Fruit fly (Drosophila melanogaster) whole organism, embryonic: ENCODE data around the gene CG1965.

Experiments
- CG11247 ChIP-seq: fragments of 200-800 bp; sonication (Bioruptor generic); IDR thresholded peaks from 2 replicates; pipeline ENCODE4 v1.3.6; 2022; ENCODE audit warnings: missing biosample characterization, missing genetic modification characterization
- CG11695 ChIP-seq: fragments of 200-800 bp; sonication (Bioruptor generic); IDR thresholded peaks from 3 replicates; pipeline ENCODE4 v1.3.6; 2022; ENCODE audit warnings: missing biosample characterization, missing genetic modification characterization
- CG13424 ChIP-seq: fragments of 200-800 bp; sonication (Bioruptor generic); optimal IDR thresholded peaks from 2 replicates; lab custom pipeline; 2019; ENCODE audit warnings: missing biosample characterization, mild to moderate bottlenecking, missing genetic modification characterization, moderate library complexity
- CG13894 ChIP-seq: fragments of 200-800 bp; sonication (Bioruptor generic); optimal IDR thresholded peaks from 3 replicates; lab custom pipeline; 2018; ENCODE audit warnings: missing biosample characterization, mild to moderate bottlenecking, missing genetic modification characterization, moderate library complexity
- CG14710 ChIP-seq: fragments of 200-800 bp; sonication (Bioruptor generic); optimal IDR thresholded peaks from 3 replicates; lab custom pipeline; 2019; ENCODE audit warnings: missing biosample characterization, mild to moderate bottlenecking, missing genetic modification characterization, moderate library complexity
- CG15696 ChIP-seq: fragments of 200-800 bp; sonication (Bioruptor generic); optimal IDR thresholded peaks from 2 replicates; lab custom pipeline; 2019; ENCODE audit warnings: missing biosample characterization, mild to moderate bottlenecking, missing genetic modification characterization, moderate library complexity
- CG17829 ChIP-seq: fragments of 200-800 bp; optimal IDR thresholded peaks from 2 replicates; lab custom pipeline; 2019; ENCODE audit warnings: missing biosample characterization, mild to moderate bottlenecking, missing genetic modification characterization, moderate library complexity
- CG18476 ChIP-seq: fragments of 200-800 bp; sonication (Bioruptor generic); optimal IDR thresholded peaks from 2 replicates; lab custom pipeline; 2016; ENCODE audit warnings: missing biosample characterization, mild to moderate bottlenecking, missing genetic modification characterization
- CG2712 ChIP-seq: fragments of 200-800 bp; optimal IDR thresholded peaks from 3 replicates; lab custom pipeline; 2019; ENCODE audit warnings: missing biosample characterization, mild to moderate bottlenecking, missing genetic modification characterization, moderate library complexity
- CG30403 ChIP-seq: fragments of 200-800 bp; sonication (Bioruptor generic); optimal IDR thresholded peaks from 3 replicates; lab custom pipeline; 2016; ENCODE audit warnings: missing biosample characterization, missing genetic modification characterization
- CG32772 ChIP-seq: fragments of 200-800 bp; sonication (Bioruptor generic); IDR thresholded peaks from 2 replicates; pipeline ENCODE4 v1.3.6; 2022; ENCODE audit warnings: missing biosample characterization, missing genetic modification characterization
- CG33213 ChIP-seq: fragments of 200-800 bp; sonication (Bioruptor generic); optimal IDR thresholded peaks from 3 replicates; lab custom pipeline; 2016; ENCODE audit warnings: missing biosample characterization, missing genetic modification characterization
- CG4360 ChIP-seq: fragments of 200-800 bp; sonication (Bioruptor generic); IDR thresholded peaks from 2 replicates; pipeline ENCODE4 v1.3.6; 2022; ENCODE audit warnings: missing biosample characterization, missing genetic modification characterization
- CG4820 ChIP-seq: fragments of 200-800 bp; sonication (Bioruptor generic); optimal IDR thresholded peaks from 3 replicates; lab custom pipeline; 2016; ENCODE audit warnings: missing biosample characterization, missing genetic modification characterization
- CG4854 ChIP-seq: fragments of 200-800 bp; sonication (Bioruptor generic); optimal IDR thresholded peaks from 2 replicates; lab custom pipeline; 2016; ENCODE audit warnings: missing biosample characterization, missing genetic modification characterization, inconsistent platforms
- CG6175 ChIP-seq: fragments of 200-800 bp; sonication (Bioruptor generic); IDR thresholded peaks from 3 replicates; pipeline ENCODE4 v1.3.6; 2022; ENCODE audit warnings: missing biosample characterization, missing genetic modification characterization
- CG7357 ChIP-seq: fragments of 200-800 bp; sonication (Bioruptor generic); IDR thresholded peaks from 3 replicates; pipeline ENCODE4 v1.3.6; 2022; ENCODE audit warnings: missing biosample characterization, missing genetic modification characterization
- CG7786 ChIP-seq: fragments of 200-800 bp; sonication (Bioruptor generic); optimal IDR thresholded peaks from 2 replicates; lab custom pipeline; 2016; ENCODE audit warnings: missing biosample characterization, missing genetic modification characterization
- CG8388 ChIP-seq: fragments of 200-800 bp; sonication (Bioruptor generic); optimal IDR thresholded peaks from 2 replicates; lab custom pipeline; 2019; ENCODE audit warnings: missing biosample characterization, mild to moderate bottlenecking, missing genetic modification characterization, moderate library complexity
- Dek ChIP-seq: fragments of 200-800 bp; sonication (Bioruptor generic); optimal IDR thresholded peaks from 3 replicates; lab custom pipeline; 2019; ENCODE audit warnings: missing biosample characterization, mild to moderate bottlenecking, missing genetic modification characterization, moderate library complexity
- Dip2 ChIP-seq: fragments of 200-800 bp; sonication (Bioruptor generic); IDR thresholded peaks from 2 replicates; pipeline ENCODE4 v1.3.6; 2022; ENCODE audit warnings: missing biosample characterization, missing genetic modification characterization
- E2f2 ChIP-seq: fragments of 200-800 bp; sonication (Bioruptor generic); IDR thresholded peaks from 2 replicates; pipeline ENCODE4 v1.3.6; 2022; ENCODE audit warnings: missing biosample characterization, missing genetic modification characterization
- H2.0 ChIP-seq: fragments of 200-800 bp; sonication (Bioruptor generic); IDR thresholded peaks from 2 replicates; pipeline ENCODE4 v1.3.6; 2022; ENCODE audit warnings: missing biosample characterization, missing genetic modification characterization
- HLH4C ChIP-seq: fragments of 200-800 bp; sonication (Bioruptor generic); IDR thresholded peaks from 3 replicates; pipeline ENCODE4 v1.3.6; 2022; ENCODE audit warnings: missing biosample characterization, missing genetic modification characterization; ENCODE audit not compliant: partially characterized antibody
- Hey ChIP-seq: fragments of 200-800 bp; sonication (Bioruptor generic); optimal IDR thresholded peaks from 3 replicates; lab custom pipeline; 2018; ENCODE audit warnings: missing biosample characterization, mild to moderate bottlenecking, missing genetic modification characterization
- Hmr ChIP-seq: fragments of 200-800 bp; sonication (Bioruptor generic); optimal IDR thresholded peaks from 3 replicates; lab custom pipeline; 2017; ENCODE audit warnings: mild to moderate bottlenecking, missing biosample characterization, missing genetic modification reagents, missing genetic modification characterization
- Jarid2 ChIP-seq: fragments of 200-800 bp; sonication (Bioruptor generic); optimal IDR thresholded peaks from 3 replicates; lab custom pipeline; 2017; ENCODE audit warnings: mild to moderate bottlenecking, missing biosample characterization, missing genetic modification reagents, missing genetic modification characterization
- Max ChIP-seq: fragments of 200-800 bp; sonication (Bioruptor generic); optimal IDR thresholded peaks from 2 replicates; lab custom pipeline; 2016; ENCODE audit warnings: missing biosample characterization, mild to moderate bottlenecking, missing genetic modification characterization
- NC2β ChIP-seq: fragments of 200-800 bp; sonication (Bioruptor generic); optimal IDR thresholded peaks from 2 replicates; lab custom pipeline; 2016; ENCODE audit warnings: missing biosample characterization, missing genetic modification characterization
- NK7.1 ChIP-seq: fragments of 200-800 bp; sonication (Bioruptor generic); optimal IDR thresholded peaks from 3 replicates; lab custom pipeline; 2016; ENCODE audit warnings: missing biosample characterization, missing genetic modification characterization
- Oaz ChIP-seq: fragments of 200-800 bp; sonication (Bioruptor generic); IDR thresholded peaks from 2 replicates; pipeline ENCODE4 v1.3.6; 2022; ENCODE audit warnings: missing biosample characterization, missing genetic modification characterization
- PHDP ChIP-seq: fragments of 200-800 bp; sonication (Bioruptor generic); optimal IDR thresholded peaks from 3 replicates; lab custom pipeline; 2018; ENCODE audit warnings: missing biosample characterization, mild to moderate bottlenecking, missing genetic modification characterization, moderate library complexity
- Six4 ChIP-seq: fragments of 200-800 bp; sonication (Bioruptor generic); optimal IDR thresholded peaks from 2 replicates; lab custom pipeline; 2016; ENCODE audit warnings: missing biosample characterization, missing genetic modification characterization
- bsh ChIP-seq, 2 experiments: fragments of 200-800 bp; sonication (Bioruptor generic); optimal IDR thresholded peaks; 2 replicates each; lab custom pipeline; 2017 to 2018; ENCODE audit warnings: mild to moderate bottlenecking in 2 of 2, missing biosample characterization in 2 of 2, missing genetic modification characterization in 2 of 2, moderate library complexity in 1 of 2
- btn ChIP-seq: fragments of 200-800 bp; sonication (Bioruptor generic); optimal IDR thresholded peaks from 2 replicates; lab custom pipeline; 2016; ENCODE audit warnings: missing biosample characterization, missing genetic modification characterization
- crol ChIP-seq: fragments of 200-800 bp; sonication (Bioruptor generic); IDR thresholded peaks from 2 replicates; pipeline ENCODE4 v1.3.6; 2022; ENCODE audit warnings: missing biosample characterization, missing genetic modification characterization
- dmrt99B ChIP-seq: fragments of 200-800 bp; sonication (Bioruptor generic); optimal IDR thresholded peaks from 2 replicates; lab custom pipeline; 2018; ENCODE audit warnings: missing biosample characterization, mild to moderate bottlenecking, missing genetic modification characterization, moderate library complexity
- hbn ChIP-seq: fragments of 200-800 bp; sonication (Bioruptor generic); IDR thresholded peaks from 2 replicates; pipeline ENCODE4 v1.3.6; 2022; ENCODE audit warnings: missing biosample characterization, missing genetic modification characterization; ENCODE audit not compliant: partially characterized antibody
- kay ChIP-seq: fragments of 200-800 bp; sonication (Bioruptor generic); optimal IDR thresholded peaks from 2 replicates; lab custom pipeline; 2016; ENCODE audit warnings: missing biosample characterization, missing genetic modification characterization
- klu ChIP-seq: fragments of 200-800 bp; sonication (Bioruptor generic); IDR thresholded peaks from 2 replicates; pipeline ENCODE4 v1.3.6; 2022; ENCODE audit warnings: missing biosample characterization, missing genetic modification characterization
- oc ChIP-seq: fragments of 200-800 bp; sonication (Bioruptor generic); optimal IDR thresholded peaks from 2 replicates; lab custom pipeline; 2018; ENCODE audit warnings: missing biosample characterization, mild to moderate bottlenecking, missing genetic modification characterization, moderate library complexity
- pan ChIP-seq, 4 experiments: fragments of >200 bp in 3 of 4; fragments of 200-800 bp in 1 of 4; sonication (Bioruptor generic) in 1 of 4; optimal IDR thresholded peaks in 3 of 4; IDR thresholded peaks in 1 of 4; 2 replicates each; pipeline versions ENCODE4 v1.3.6 to Lab custom; 2017 to 2022; ENCODE audit warnings: missing biosample characterization in 2 of 4, missing genetic modification characterization in 2 of 4, mixed read lengths in 1 of 4
- pros ChIP-seq: fragments of 200-800 bp; sonication (Bioruptor generic); optimal IDR thresholded peaks from 3 replicates; lab custom pipeline; 2019; ENCODE audit warnings: missing biosample characterization, mild to moderate bottlenecking, missing genetic modification characterization, moderate library complexity
- psq ChIP-seq: fragments of 200-800 bp; sonication (Bioruptor generic); optimal IDR thresholded peaks from 2 replicates; lab custom pipeline; 2017; ENCODE audit warnings: missing biosample characterization, missing genetic modification characterization
- row ChIP-seq: fragments of 200-800 bp; sonication (Bioruptor generic); IDR thresholded peaks from 3 replicates; pipeline ENCODE4 v1.3.6; 2022; ENCODE audit warnings: missing biosample characterization, missing genetic modification characterization
- sens ChIP-seq: fragments of 200-800 bp; sonication (Bioruptor generic); peaks from one replicate; lab custom pipeline; 2016; ENCODE audit warnings: missing biosample characterization, missing genetic modification characterization
- sob ChIP-seq: fragments of 200-800 bp; sonication (Bioruptor generic); IDR thresholded peaks from 2 replicates; pipeline ENCODE4 v1.3.6; 2022; ENCODE audit warnings: missing biosample characterization, missing genetic modification characterization
- sqz ChIP-seq: fragments of 200-800 bp; sonication (Bioruptor generic); optimal IDR thresholded peaks from 3 replicates; lab custom pipeline; 2018; ENCODE audit warnings: missing biosample characterization, mild to moderate bottlenecking, missing genetic modification characterization
- tap ChIP-seq: fragments of 200-800 bp; optimal IDR thresholded peaks from 3 replicates; lab custom pipeline; 2019; ENCODE audit warnings: missing biosample characterization, mild to moderate bottlenecking, missing genetic modification characterization, moderate library complexity
- tup ChIP-seq: fragments of 200-800 bp; sonication (Bioruptor generic); optimal IDR thresholded peaks from 2 replicates; lab custom pipeline; 2016; ENCODE audit warnings: missing biosample characterization, mild to moderate bottlenecking, missing genetic modification characterization, moderate library complexity

CG1965 gene

DNA sequence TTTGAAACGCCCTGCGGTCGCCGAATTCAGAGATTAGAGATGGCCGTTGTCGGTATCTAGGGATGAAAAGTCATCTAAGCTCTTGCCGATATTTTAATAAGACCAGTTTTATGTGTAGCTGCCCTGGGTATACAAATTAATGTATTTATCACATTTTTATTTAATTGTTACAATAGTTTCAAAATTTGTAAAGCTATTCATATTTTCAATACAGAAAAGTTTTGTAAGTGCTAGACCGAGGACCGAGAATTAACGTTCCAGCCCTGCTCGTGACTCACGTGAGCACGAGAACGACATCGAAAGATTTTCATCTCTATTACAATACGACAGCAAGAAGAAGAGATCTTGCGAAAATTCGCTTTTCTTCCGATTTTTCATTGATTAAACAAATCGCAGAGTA is at the start of gene CG1965, which contains the start of gene CG1105 (continued):
- TF ChIP-seq E2f2 (GFP tag; lab: Robert Waterston, UW) (peak; percentile 79), hbn (GFP tag; lab: Robert Waterston, UW) (peak; percentile 99), NC2β (peak; percentile 92), kay (peak; percentile 90), CG32772 (peak; percentile 92), CG2712 (tag; lab: Kevin White, UChicago) (peak; percentile 96), Dip2 (GFP tag; lab: Robert Waterston, UW) (peak; percentile 37; the same call in 1 of the 2 replicates), PHDP (tag; lab: Kevin White, UChicago) (peak; percentile 91), CG7357 (peak; percentile 83), klu (GFP tag; lab: Robert Waterston, UW) (peak; percentile 94), Jarid2 (peak; percentile 72), HLH4C (GFP tag; lab: Robert Waterston, UW) (peak; percentile 95), CG11247 (GFP tag; lab: Robert Waterston, UW) (peak; percentile 93), oc (tag; lab: Kevin White, UChicago) (no peak), Six4 (peak; percentile 94), CG8388 (peak; percentile 85), NK7.1 (GFP tag; lab: Kevin White, UChicago) (peak; percentile 77), Max (GFP tag; lab: Kevin White, UChicago) (peak; percentile 92), row (GFP tag; lab: Robert Waterston, UW) (peak; percentile 97), CG11695 (GFP tag; lab: Robert Waterston, UW) (peak; percentile 85), CG33213 (GFP tag; lab: Kevin White, UChicago) (peak; percentile 92), CG14710 (tag; lab: Kevin White, UChicago) (peak; percentile 96), CG15696 (tag; lab: Kevin White, UChicago) (peak; percentile 96), pan (optimal IDR thresholded peaks at IDR 0.05; lab: Kevin White, UChicago) (no peak), pan (GFP tag; optimal IDR thresholded peaks at IDR 0.05 in 1 of 2, IDR thresholded peaks at IDR 0.05 in 1 of 2) (peak in 1 of 2 experiments; percentile 93), pros (no peak), dmrt99B (no peak), CG17829 (tag; lab: Kevin White, UChicago) (peak; percentile 95), CG4820 (peak; percentile 92), CG13894 (tag; lab: Kevin White, UChicago) (no peak), sqz (GFP tag; lab: Kevin White, UChicago) (no peak), CG4360 (GFP tag; lab: Robert Waterston, UW) (peak; percentile 58), tap (tag; lab: Kevin White, UChicago) (peak; percentile 78), btn (peak; percentile 70), Hey (peak; percentile 24), Dek (peak; percentile 87), H2.0 (peak; percentile 93), bsh (GFP tag; optimal IDR thresholded peaks at IDR 0.05; lab: Kevin White, UChicago) (peak in 1 of 2 experiments; percentile 91), CG18476 (peak; percentile 92), psq (GFP tag; lab: Kevin White, UChicago) (peak; percentile 78), crol (GFP tag; lab: Robert Waterston, UW) (peak; percentile 39; the same call in 1 of the 2 replicates), Hmr (GFP tag; lab: Kevin White, UChicago) (peak; percentile 94), sens (peak; percentile 99), CG4854 (GFP tag; lab: Kevin White, UChicago) (peak; percentile 89), CG13424 (tag; lab: Kevin White, UChicago) (peak; percentile 94), Oaz (GFP tag; lab: Robert Waterston, UW) (peak; percentile 91), CG6175 (GFP tag; lab: Robert Waterston, UW) (peak; percentile 87), sob (GFP tag; lab: Robert Waterston, UW) (peak; percentile 97), CG30403 (GFP tag; lab: Kevin White, UChicago) (peak; percentile 98), tup (GFP tag; lab: Kevin White, UChicago) (peak; percentile 86), CG7786 (peak; percentile 94)
